Fruit fly (Drosophila melanogaster) whole organism, wandering third instar larva: ENCODE data around the gene IFT57.

Source experiments
- CG32264 ChIP-seq: fragments of 200-800 bp; sonication (Bioruptor generic); optimal IDR thresholded peaks from 2 replicates; lab custom pipeline; 2016; ENCODE audit warnings: missing biosample characterization, missing genetic modification characterization
- CrebA ChIP-seq: fragments of 200-800 bp; sonication (Bioruptor generic); optimal IDR thresholded peaks from 2 replicates; lab custom pipeline; 2016; ENCODE audit warnings: missing biosample characterization, mild to moderate bottlenecking, missing genetic modification characterization, borderline replicate concordance
- Dif ChIP-seq: fragments of 200-275, 200-300 bp; sonication (Bioruptor generic); optimal IDR thresholded peaks from 2 replicates; lab custom pipeline; 2018; ENCODE audit warnings: missing biosample characterization, missing genetic modification characterization; ENCODE audit not compliant: partially characterized antibody
- GATAd ChIP-seq: sonication (Bioruptor generic); optimal IDR thresholded peaks from 2 replicates; lab custom pipeline; 2016; ENCODE audit warnings: missing biosample characterization, missing genetic modification characterization
- HLH106 ChIP-seq: fragments of 200-800 bp; optimal IDR thresholded peaks from 3 replicates; lab custom pipeline; 2019; ENCODE audit warnings: missing biosample characterization, mild to moderate bottlenecking, missing genetic modification characterization, moderate library complexity
- Hnf4 ChIP-seq: fragments of 200-800 bp; sonication (Bioruptor generic); optimal IDR thresholded peaks from 2 replicates; lab custom pipeline; 2016; ENCODE audit warnings: missing biosample characterization, mild to moderate bottlenecking, missing genetic modification characterization
- Hr83 ChIP-seq: fragments of 200-300 bp; sonication (Bioruptor generic); optimal IDR thresholded peaks from 2 replicates; lab custom pipeline; 2016; ENCODE audit warnings: missing biosample characterization, mild to moderate bottlenecking, missing genetic modification characterization, moderate library complexity; ENCODE audit not compliant: poor library complexity, severe bottlenecking
- Myc ChIP-seq: fragments of >200 bp; optimal IDR thresholded peaks from 2 replicates; lab custom pipeline; 2017
- N ChIP-seq: fragments of >200 bp; optimal IDR thresholded peaks from 2 replicates; lab custom pipeline; 2018; ENCODE audit warnings: missing biosample characterization, missing external identifiers, missing genetic modification characterization
- OdsH ChIP-seq: fragments of 200-800 bp; sonication (Bioruptor generic); optimal IDR thresholded peaks from 2 replicates; lab custom pipeline; 2016; ENCODE audit warnings: missing biosample characterization, mild to moderate bottlenecking, missing genetic modification characterization
- Rel ChIP-seq, 2 experiments: fragments of 200-800 bp; sonication (Bioruptor generic) in 1 of 2; optimal IDR thresholded peaks; 2 replicates in 1 of 2; 3 replicates in 1 of 2; lab custom pipeline; 2016 to 2019; ENCODE audit warnings: mild to moderate bottlenecking in 2 of 2, missing biosample characterization in 2 of 2, missing genetic modification characterization in 2 of 2, moderate library complexity in 1 of 2
- Sp1 ChIP-seq: fragments of 200-800 bp; sonication (Bioruptor generic); optimal IDR thresholded peaks from 3 replicates; lab custom pipeline; 2019; ENCODE audit warnings: missing biosample characterization, mild to moderate bottlenecking, missing genetic modification characterization, moderate library complexity
- Vsx2 ChIP-seq: fragments of 200-300, 225-300 bp; sonication (Bioruptor generic); optimal IDR thresholded peaks from 2 replicates; lab custom pipeline; 2018; ENCODE audit warnings: missing biosample characterization, missing genetic modification characterization; ENCODE audit not compliant: partially characterized antibody
- br ChIP-seq: fragments of 200-800 bp; sonication (Bioruptor generic); optimal IDR thresholded peaks from 2 replicates; lab custom pipeline; 2016; ENCODE audit warnings: missing biosample characterization, missing genetic modification characterization
- brk ChIP-seq: fragments of 200-800 bp; sonication (Bioruptor generic); optimal IDR thresholded peaks from 2 replicates; lab custom pipeline; 2016; ENCODE audit warnings: missing biosample characterization, mild to moderate bottlenecking, missing genetic modification characterization
- dl ChIP-seq, 2 experiments: fragments of 175-275, 200-275 bp in 1 of 2; fragments of 200-275 bp in 1 of 2; sonication (Bioruptor generic); optimal IDR thresholded peaks; lab custom pipeline; 2018; ENCODE audit warnings: mild to moderate bottlenecking in 2 of 2, missing biosample characterization in 2 of 2, missing genetic modification characterization in 2 of 2, moderate library complexity in 2 of 2; ENCODE audit not compliant: partially characterized antibody in 2 of 2, insufficient read depth in 1 of 2
- dmrt93B ChIP-seq: fragments of 200-800 bp; sonication (Bioruptor generic); optimal IDR thresholded peaks from 2 replicates; lab custom pipeline; 2018; ENCODE audit warnings: missing biosample characterization, mild to moderate bottlenecking, missing genetic modification characterization
- dsf ChIP-seq: sonication (Bioruptor generic); optimal IDR thresholded peaks from 2 replicates; lab custom pipeline; 2016; ENCODE audit warnings: missing biosample characterization, missing genetic modification characterization, borderline replicate concordance
- ey ChIP-seq: fragments of 200-800 bp; sonication (Bioruptor generic); optimal IDR thresholded peaks from 2 replicates; lab custom pipeline; 2016; ENCODE audit warnings: missing biosample characterization, missing genetic modification characterization
- foxo ChIP-seq, 2 experiments: fragments of 200-800 bp; sonication (Bioruptor generic); optimal IDR thresholded peaks; 2 replicates in 1 of 2; 3 replicates in 1 of 2; lab custom pipeline; 2016 to 2017; ENCODE audit warnings: missing biosample characterization in 2 of 2, missing genetic modification characterization in 2 of 2
- fru ChIP-seq: fragments of 200-800 bp; sonication (Bioruptor generic); optimal IDR thresholded peaks from 3 replicates; lab custom pipeline; 2016; ENCODE audit warnings: missing biosample characterization, mild to moderate bottlenecking, missing genetic modification characterization
- h ChIP-seq: fragments of 200-800 bp; sonication (Bioruptor generic); optimal IDR thresholded peaks from 3 replicates; lab custom pipeline; 2016; ENCODE audit warnings: missing biosample characterization, mild to moderate bottlenecking, missing genetic modification characterization
- lola ChIP-seq: fragments of >200 bp; optimal IDR thresholded peaks from 2 replicates; lab custom pipeline; 2017; ENCODE audit warnings: missing biosample characterization, missing genetic modification characterization
- pan ChIP-seq: fragments of >200 bp; optimal IDR thresholded peaks from 2 replicates; lab custom pipeline; 2017
- psq ChIP-seq: fragments of 200-800 bp; sonication (Bioruptor generic); optimal IDR thresholded peaks from 3 replicates; lab custom pipeline; 2017; ENCODE audit warnings: missing biosample characterization, mild to moderate bottlenecking, missing genetic modification characterization, moderate library complexity
- rgr ChIP-seq: fragments of 200-800 bp; sonication (Bioruptor generic); optimal IDR thresholded peaks from 3 replicates; lab custom pipeline; 2016; ENCODE audit warnings: missing biosample characterization, mild to moderate bottlenecking, missing genetic modification characterization
- sage ChIP-seq: fragments of 200-800 bp; sonication (Bioruptor generic); optimal IDR thresholded peaks from 2 replicates; lab custom pipeline; 2016; ENCODE audit warnings: missing biosample characterization, mild to moderate bottlenecking, missing genetic modification characterization
- sv ChIP-seq: fragments of 200-800 bp; sonication (Bioruptor generic); optimal IDR thresholded peaks from 3 replicates; lab custom pipeline; 2016; ENCODE audit warnings: missing biosample characterization, missing genetic modification characterization
- tai ChIP-seq: sonication (Bioruptor generic); optimal IDR thresholded peaks from 2 replicates; lab custom pipeline; 2016; ENCODE audit warnings: missing biosample characterization, missing genetic modification characterization

Gene IFT57

DNA sequence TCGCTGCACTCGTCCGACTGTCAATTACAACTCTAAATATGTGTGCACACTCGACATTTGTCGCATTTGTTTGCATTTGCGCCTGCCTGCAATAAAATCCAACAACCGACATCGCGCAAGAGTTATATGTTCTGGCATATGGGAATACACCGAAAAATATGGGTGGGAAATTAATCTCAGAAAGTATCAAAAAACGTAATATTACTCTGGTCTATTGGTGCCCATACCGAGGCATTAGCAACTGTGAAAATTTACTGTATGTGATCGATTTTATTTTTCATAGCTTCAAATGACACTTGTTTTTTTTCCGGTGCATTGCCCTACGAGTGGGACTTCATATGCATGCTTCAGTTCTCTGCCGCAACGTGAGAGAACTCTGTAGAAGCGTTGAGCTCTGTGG is 43.3 kb downstream of the IFT57 start:
- peak; percentile 49 for TF ChIP-seq h (GFP tag; lab: Kevin White, UChicago)
- no peak for TF ChIP-seq lola
- TF ChIP-seq GATAd, result no peak
- peak in 1 of 2 experiments; percentile 41 for TF ChIP-seq foxo (GFP tag; optimal IDR thresholded peaks at IDR 0.05; lab: Kevin White, UChicago)
- peak; percentile 33 for TF ChIP-seq Sp1 (GFP tag; lab: Kevin White, UChicago)
- TF ChIP-seq sage (GFP tag; lab: Kevin White, UChicago), result no peak
- TF ChIP-seq psq (GFP tag; lab: Kevin White, UChicago), result no peak
- TF ChIP-seq br (GFP tag; lab: Kevin White, UChicago), result peak; percentile 34
- no peak for TF ChIP-seq Vsx2 (GFP tag; lab: Kevin White, UChicago)
- peak; percentile 72 for TF ChIP-seq sv (GFP tag; lab: Kevin White, UChicago)
- peak; percentile 42 for TF ChIP-seq rgr (GFP tag; lab: Kevin White, UChicago)
- TF ChIP-seq HLH106 (tag; lab: Kevin White, UChicago), result peak; percentile 38
- TF ChIP-seq tai (GFP tag; lab: Kevin White, UChicago), result no peak
- peak; percentile 58 for TF ChIP-seq ey (GFP tag; lab: Kevin White, UChicago)
- TF ChIP-seq Hnf4 (GFP tag; lab: Kevin White, UChicago), result peak; percentile 47
- TF ChIP-seq CG32264 (GFP tag; lab: Kevin White, UChicago), result no peak
- TF ChIP-seq, all 38 proteins: peak for 9

DNA sequence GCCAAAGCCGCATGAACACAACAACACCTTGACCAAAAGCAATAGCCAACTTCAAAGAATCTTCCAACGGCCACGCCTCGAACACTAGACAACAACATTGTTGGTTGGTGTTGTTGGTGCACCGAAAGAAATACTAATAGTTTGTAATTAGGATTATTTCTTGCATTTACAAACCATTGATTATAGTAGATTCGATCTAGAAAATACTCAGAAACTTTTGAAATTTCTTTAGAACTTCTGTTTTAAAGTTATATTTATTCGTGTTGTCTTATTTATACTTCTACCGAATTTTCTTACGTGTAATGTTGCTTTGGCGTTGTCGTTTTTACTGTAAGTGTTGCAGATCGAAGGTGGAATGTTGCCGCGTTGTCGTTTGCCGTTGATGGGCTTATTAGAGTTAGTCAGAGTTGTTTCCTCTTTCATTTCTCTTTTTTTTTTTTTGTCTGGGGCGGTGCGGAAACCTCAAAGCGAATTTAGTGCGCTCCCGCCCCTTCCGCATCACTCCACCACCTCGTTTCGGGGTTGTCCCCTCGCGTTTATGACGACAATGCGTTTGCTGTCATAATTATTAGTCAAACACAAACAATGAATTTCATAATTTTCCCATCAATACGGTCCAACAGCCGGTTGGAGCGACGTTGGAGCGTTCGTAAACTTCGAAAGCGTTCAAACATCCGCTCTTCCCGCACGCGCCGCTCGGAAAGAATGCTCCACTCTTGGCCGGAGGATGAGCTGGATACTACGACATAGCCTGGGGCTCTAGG is 45.3 kb downstream of the IFT57 start, which contains the start of gene CG43815:
TSS of gene CG43815 (plus strand) at position 532 of the 764 bp plus-strand sequence.
- TF ChIP-seq h (GFP tag; lab: Kevin White, UChicago) (peak; percentile 12), tai (GFP tag; lab: Kevin White, UChicago) (no peak)

DNA sequence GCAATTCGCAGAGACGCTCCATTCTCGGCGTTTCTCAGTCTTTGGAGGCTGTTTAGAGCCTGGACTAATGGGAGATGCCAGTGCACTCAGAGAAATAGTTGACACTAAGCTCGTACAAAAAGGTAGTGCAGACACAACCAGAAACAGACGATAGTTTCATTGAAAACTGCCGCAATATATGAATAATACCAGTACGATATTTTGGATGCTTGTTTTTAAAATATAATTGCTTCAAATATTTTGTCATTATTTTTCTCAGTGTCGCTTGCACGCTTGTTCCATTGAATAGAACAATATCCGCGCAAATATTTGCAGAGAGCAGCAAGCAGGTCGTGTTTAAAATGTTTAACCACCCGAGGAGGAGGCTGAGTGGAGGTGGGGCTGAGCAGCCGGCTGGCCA is 45.9 kb downstream of the IFT57 start:
- TF ChIP-seq HLH106 (tag; lab: Kevin White, UChicago) (no peak), psq (GFP tag; lab: Kevin White, UChicago) (no peak), OdsH (GFP tag; lab: Kevin White, UChicago) (no peak), Dif (no peak), tai (GFP tag; lab: Kevin White, UChicago) (no peak), pan (lab: Kevin White, UChicago) (no peak), Myc (lab: Kevin White, UChicago) (no peak), CrebA (GFP tag; lab: Kevin White, UChicago) (no peak), sv (GFP tag; lab: Kevin White, UChicago) (no peak), Hnf4 (GFP tag; lab: Kevin White, UChicago) (no peak), dsf (GFP tag; lab: Kevin White, UChicago) (no peak), foxo (GFP tag; optimal IDR thresholded peaks at IDR 0.05; lab: Kevin White, UChicago) (no peak), dl (GFP tag; optimal IDR thresholded peaks at IDR 0.05; lab: Kevin White, UChicago; ENCODE audit: insufficient read depth in 1 of 2, partially characterized antibody in 2 of 2) (no peak), N (GFP tag; lab: Kevin White, UChicago) (no peak), Hr83 (GFP tag; lab: Kevin White, UChicago) (no peak)
- TF ChIP-seq, all 38 proteins: peak for 0

- TF ChIP-seq CG32264 (GFP tag; lab: Kevin White, UChicago) (no peak), CrebA (GFP tag; lab: Kevin White, UChicago) (peak; percentile 59), dmrt93B (no peak), Vsx2 (GFP tag; lab: Kevin White, UChicago) (peak; percentile 96), dl (GFP tag; optimal IDR thresholded peaks at IDR 0.05; lab: Kevin White, UChicago; ENCODE audit: insufficient read depth in 1 of 2, partially characterized antibody in 2 of 2) (peak; percentile 90 to 94), h (GFP tag; lab: Kevin White, UChicago) (peak; percentile 41), ey (GFP tag; lab: Kevin White, UChicago) (no peak), lola (no peak), fru (peak; percentile 28), N (GFP tag; lab: Kevin White, UChicago) (no peak), Rel (GFP tag; optimal IDR thresholded peaks at IDR 0.05; lab: Kevin White, UChicago) (peak; percentile 28), Rel (tag; optimal IDR thresholded peaks at IDR 0.05; lab: Kevin White, UChicago) (peak; percentile 12), HLH106 (tag; lab: Kevin White, UChicago) (no peak), br (GFP tag; lab: Kevin White, UChicago) (no peak), Dif (peak; percentile 98), sage (GFP tag; lab: Kevin White, UChicago) (peak; percentile 49), brk (GFP tag; lab: Kevin White, UChicago) (no peak)
Observed at dm6 chr2L:3580668-3581172, 50.1 kb downstream of the IFT57 start, which contains the start of gene sob. sob (minus strand) TSS chr2L:3580769.
